Fruit fly (Drosophila melanogaster): ENCODE results near the gene mib1.

- TF ChIP-seq EcR (GFP tag; optimal IDR thresholded peaks at IDR 0.05) (no peak), D1 (tag; optimal IDR thresholded peaks at IDR 0.05) (no peak), CG34367 (tag; optimal IDR thresholded peaks at IDR 0.05) (no peak), CG13204 (GFP tag; optimal IDR thresholded peaks at IDR 0.05) (no peak), CG15710 (tag; optimal IDR thresholded peaks at IDR 0.05) (no peak), Snoo (tag; optimal IDR thresholded peaks at IDR 0.05) (no peak), Ets98B (GFP tag; IDR thresholded peaks at IDR 0.05) (no peak), CG17806 (tag; optimal IDR thresholded peaks at IDR 0.05) (no peak), CG14655 (GFP tag; optimal IDR thresholded peaks at IDR 0.05) (no peak), CG4496 (GFP tag; IDR thresholded peaks at IDR 0.05) (peak; percentile 12; the same call in 1 of the 3 replicates), CG12605 (GFP tag; IDR thresholded peaks at IDR 0.05) (no peak), fd96Ca (GFP tag; IDR thresholded peaks at IDR 0.05) (no peak), CG9948 (tag; optimal IDR thresholded peaks at IDR 0.05) (no peak)
Observed at dm6 chr3L:16050887-16051258, 39.3 kb upstream of the mib1 start, which contains the start of gene Diap1.

All from whole organism, pupa.